Fruit fly (Drosophila melanogaster): ENCODE results near the gene CG5280.
A peak's percentile ranks its signal among the peaks of the same experiment; 100 is the strongest.

The CG5280 gene

dm6 chr3L:8974478-8975477 lies 15.2 kb downstream of the CG5280 start, which contains the start of the genes pix and Srp68 (continued):
- TF ChIP-seq CG13296 (GFP tag; optimal IDR thresholded peaks at IDR 0.05) = no peak
- TF ChIP-seq CG10462 (GFP tag; optimal IDR thresholded peaks at IDR 0.05) = peak; percentile 17
- peak; percentile 15 for TF ChIP-seq Six4 (GFP tag; optimal IDR thresholded peaks at IDR 0.05)
- TF ChIP-seq sqz (GFP tag; optimal IDR thresholded peaks at IDR 0.05) = no peak
- peak; percentile 71 for TF ChIP-seq CG6765 (GFP tag; optimal IDR thresholded peaks at IDR 0.05)
- peak; percentile 43 for TF ChIP-seq al (GFP tag; IDR thresholded peaks at IDR 0.05)
- TF ChIP-seq HLHmδ (GFP tag; optimal IDR thresholded peaks at IDR 0.05) = no peak
- no peak for TF ChIP-seq CG6689 (GFP tag; IDR thresholded peaks at IDR 0.05)
- no peak for TF ChIP-seq odd (GFP tag; optimal IDR thresholded peaks at IDR 0.05)
- TF ChIP-seq E2f1 (GFP tag; IDR thresholded peaks at IDR 0.05) = no peak
- peak; percentile 74 for TF ChIP-seq CG4424 (GFP tag; optimal IDR thresholded peaks at IDR 0.05)
- peak; percentile 42 for TF ChIP-seq Sin3A (optimal IDR thresholded peaks at IDR 0.05)
- no peak; the same call in 1 of the 2 replicates for TF ChIP-seq CG14014 (GFP tag; IDR thresholded peaks at IDR 0.05)
- TF ChIP-seq CG15269 (tag; optimal IDR thresholded peaks at IDR 0.05) = no peak
- TF ChIP-seq vnd (GFP tag; IDR thresholded peaks at IDR 0.05; ENCODE audit: partially characterized antibody) = peak; percentile 87
- peak; percentile 44 for TF ChIP-seq Fer1 (GFP tag; optimal IDR thresholded peaks at IDR 0.05)
- no peak for TF ChIP-seq otp (GFP tag; IDR thresholded peaks at IDR 0.05)
- TF ChIP-seq unc-4 (GFP tag; IDR thresholded peaks at IDR 0.05; ENCODE audit: partially characterized antibody) = peak; percentile 78
- no peak for TF ChIP-seq Lpt (GFP tag; optimal IDR thresholded peaks at IDR 0.05)
- TF ChIP-seq CG14441 (GFP tag; IDR thresholded peaks at IDR 0.05) = no peak
- no peak for TF ChIP-seq mirr (GFP tag; optimal IDR thresholded peaks at IDR 0.05)
- TF ChIP-seq amos (GFP tag; IDR thresholded peaks at IDR 0.05; ENCODE audit: partially characterized antibody) = peak; percentile 69
- no peak for TF ChIP-seq CG7963 (GFP tag; IDR thresholded peaks at IDR 0.05; ENCODE audit: partially characterized antibody)
- TF ChIP-seq sd (tag; optimal IDR thresholded peaks at IDR 0.05) = no peak
- TF ChIP-seq esg (GFP tag; conservative IDR thresholded peaks at IDR 0.05) = no peak
- no peak for TF ChIP-seq Hmr (GFP tag; optimal IDR thresholded peaks at IDR 0.05)
- TF ChIP-seq Hsf (GFP tag; optimal IDR thresholded peaks at IDR 0.05) = peak; percentile 61
- peak; percentile 37 for TF ChIP-seq CG4820 (GFP tag; optimal IDR thresholded peaks at IDR 0.05)
- TF ChIP-seq CG2889 (GFP tag; IDR thresholded peaks at IDR 0.05) = no peak
- TF ChIP-seq danr (GFP tag; IDR thresholded peaks at IDR 0.05) = no peak
- TF ChIP-seq CG13287 (GFP tag; IDR thresholded peaks at IDR 0.05; ENCODE audit: partially characterized antibody) = peak; percentile 85
- TF ChIP-seq tgo (GFP tag; IDR thresholded peaks at IDR 0.05) = peak; percentile 44; the same call in 1 of the 3 replicates
- peak; percentile 63 for TF ChIP-seq CG13624 (GFP tag; optimal IDR thresholded peaks at IDR 0.05)
- TF ChIP-seq Dek (tag; optimal IDR thresholded peaks at IDR 0.05) = peak; percentile 60
- no peak for TF ChIP-seq lab (GFP tag; optimal IDR thresholded peaks at IDR 0.05)
- no peak for TF ChIP-seq D19B (GFP tag; optimal IDR thresholded peaks at IDR 0.05)
- TF ChIP-seq Hr39 (optimal IDR thresholded peaks at IDR 0.05) = no peak
- TF ChIP-seq hth (optimal IDR thresholded peaks at IDR 0.05) = no peak
- peak; percentile 16 for TF ChIP-seq jumu (GFP tag; optimal IDR thresholded peaks at IDR 0.05)
- TF ChIP-seq Ets97D (GFP tag; optimal IDR thresholded peaks at IDR 0.05) = peak; percentile 41
- TF ChIP-seq CG1233 (GFP tag; optimal IDR thresholded peaks at IDR 0.05) = peak; percentile 65
- TF ChIP-seq CG3281 (GFP tag; optimal IDR thresholded peaks at IDR 0.05) = peak; percentile 46
- no peak for TF ChIP-seq Taf1 (GFP tag; IDR thresholded peaks at IDR 0.05)
- peak; percentile 46 for TF ChIP-seq lmd (GFP tag; IDR thresholded peaks at IDR 0.05)
- no peak for TF ChIP-seq Atf3 (GFP tag; optimal IDR thresholded peaks at IDR 0.05)
- peak; percentile 32 for TF ChIP-seq CG4854 (GFP tag; optimal IDR thresholded peaks at IDR 0.05)
- peak; percentile 13 to 47 for TF ChIP-seq chif (GFP tag; optimal IDR thresholded peaks at IDR 0.05)
- TF ChIP-seq CG14965 (GFP tag; optimal IDR thresholded peaks at IDR 0.05; ENCODE audit: borderline replicate concordance) = no peak
- TF ChIP-seq CG17186 (GFP tag; optimal IDR thresholded peaks at IDR 0.05) = no peak
- peak; percentile 94 for TF ChIP-seq row (GFP tag; IDR thresholded peaks at IDR 0.05)
